Worm (Caenorhabditis elegans) whole organism, L2 larva: Measurements from ENCODE around the gene nhr-123.

Experiments
- elt-3 ChIP-seq: sonication (generic microtip); optimal IDR thresholded peaks from 2 replicates; lab custom pipeline; 2017; ENCODE audit warnings: missing biosample characterization, missing genetic modification characterization
- fos-1 ChIP-seq: fragments of 150-350 bp; optimal IDR thresholded peaks from 2 replicates; lab custom pipeline; 2014; ENCODE audit warnings: missing biosample characterization, missing genetic modification characterization
- lin-13 ChIP-seq: fragments of 150-350 bp; optimal IDR thresholded peaks from 2 replicates; lab custom pipeline; 2014; ENCODE audit warnings: missing biosample characterization, missing genetic modification reagents, missing genetic modification characterization
- lin-39 ChIP-seq: fragments of 150-350 bp; optimal IDR thresholded peaks from 2 replicates; lab custom pipeline; 2014; ENCODE audit warnings: missing biosample characterization, missing genetic modification reagents, missing genetic modification characterization
- mab-5 ChIP-seq: fragments of 150-350 bp; optimal IDR thresholded peaks from 2 replicates; lab custom pipeline; 2014; ENCODE audit warnings: missing biosample characterization, missing genetic modification characterization
- unc-39 ChIP-seq: fragments of 150-350 bp; optimal IDR thresholded peaks from 2 replicates; lab custom pipeline; 2014; ENCODE audit warnings: missing biosample characterization, missing genetic modification characterization
- unc-62 ChIP-seq: fragments of 150-350 bp; optimal IDR thresholded peaks from 2 replicates; lab custom pipeline; 2014; ENCODE audit warnings: missing biosample characterization, missing genetic modification reagents, missing genetic modification characterization
- ztf-11 ChIP-seq: sonication (generic microtip); optimal IDR thresholded peaks from 2 replicates; lab custom pipeline; 2017; ENCODE audit warnings: missing biosample characterization, missing genetic modification characterization

DNA sequence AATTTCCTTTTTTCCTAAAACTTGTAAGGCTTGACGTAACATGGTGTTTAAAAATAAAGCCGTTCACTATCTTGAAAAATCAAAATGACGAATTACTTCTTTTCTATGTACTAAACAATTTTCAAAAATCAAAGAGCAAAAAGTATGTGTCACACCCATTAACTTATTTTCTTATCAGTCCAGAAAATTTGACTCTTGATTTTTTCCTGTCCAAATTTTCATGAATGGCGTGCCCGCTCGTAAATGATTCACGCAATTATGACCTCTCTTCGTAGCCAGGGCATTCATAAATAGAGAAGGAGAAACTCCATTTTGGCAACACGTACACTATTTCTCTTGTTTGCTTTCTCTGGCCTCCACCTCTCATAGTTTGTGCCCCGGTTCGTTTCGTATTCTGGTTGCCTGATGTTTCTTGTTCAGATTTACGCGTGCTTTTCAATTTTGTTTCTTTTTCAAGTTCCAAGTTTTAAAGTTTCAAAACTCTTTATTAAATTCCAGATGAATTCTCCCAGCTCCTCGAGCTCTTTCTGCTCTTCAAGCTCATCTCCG, 26.5 kb downstream of the nhr-123 start, which contains the start of gene nhr-55:
- peak; percentile 93 for TF ChIP-seq fos-1
- TF ChIP-seq unc-62 (GFP tag; lab: Kevin White, UChicago): no peak
- TF ChIP-seq unc-39: no peak
- no peak for TF ChIP-seq mab-5
- TF ChIP-seq lin-39 (tag; lab: Kevin White, UChicago): no peak
- no peak for TF ChIP-seq elt-3 (tag; lab: Kevin White, UChicago)
- no peak for TF ChIP-seq lin-13 (GFP tag; lab: Kevin White, UChicago)
- no peak for TF ChIP-seq ztf-11 (tag; lab: Kevin White, UChicago)
